Worm (Caenorhabditis elegans) whole organism, L2 larva: ENCODE results near the gene ebp-2.

Experiments used
- C34F6.9 ChIP-seq: fragments of 150-350 bp; optimal IDR thresholded peaks from 2 replicates; lab custom pipeline; 2014; ENCODE audit warnings: missing biosample characterization, missing genetic modification characterization
- F13H6.1 ChIP-seq: sonication (generic microtip); optimal IDR thresholded peaks from 2 replicates; lab custom pipeline; 2016; ENCODE audit warnings: missing genetic modification characterization, missing compliant biosample characterization
- Y55F3AM.14 ChIP-seq: fragments of 200-800 bp; sonication (Bioruptor generic); optimal IDR thresholded peaks from 2 replicates; lab custom pipeline; 2018; ENCODE audit warnings: mild to moderate bottlenecking, missing genetic modification characterization, missing compliant biosample characterization
- alr-1 ChIP-seq: fragments of 150-350 bp; optimal IDR thresholded peaks from 2 replicates; lab custom pipeline; 2014; ENCODE audit warnings: missing biosample characterization, missing genetic modification characterization
- aly-2 ChIP-seq: fragments of 150-350 bp; optimal IDR thresholded peaks from 2 replicates; lab custom pipeline; 2014; ENCODE audit warnings: missing biosample characterization, missing genetic modification characterization
- blmp-1 ChIP-seq: sonication (generic microtip); optimal IDR thresholded peaks from 2 replicates; lab custom pipeline; 2017; ENCODE audit warnings: missing genetic modification characterization, mild to moderate bottlenecking, missing compliant biosample characterization, antibody characterized with exemption, moderate library complexity; ENCODE audit not compliant: insufficient read depth
- ceh-16 ChIP-seq: fragments of 150-350 bp; optimal IDR thresholded peaks from 2 replicates; lab custom pipeline; 2014; ENCODE audit warnings: missing biosample characterization, missing genetic modification characterization
- ceh-82 ChIP-seq: fragments of 150-350 bp; optimal IDR thresholded peaks from 2 replicates; lab custom pipeline; 2014; ENCODE audit warnings: missing biosample characterization, missing genetic modification characterization
- crh-2 ChIP-seq: sonication (generic microtip); optimal IDR thresholded peaks from 2 replicates; lab custom pipeline; 2017; ENCODE audit warnings: missing biosample characterization, missing genetic modification characterization
- egl-27 ChIP-seq: sonication (generic microtip); optimal IDR thresholded peaks from 3 replicates; lab custom pipeline; 2017; ENCODE audit warnings: missing biosample characterization, missing genetic modification reagents, missing genetic modification characterization
- elt-3 ChIP-seq: sonication (generic microtip); optimal IDR thresholded peaks from 2 replicates; lab custom pipeline; 2017; ENCODE audit warnings: missing biosample characterization, missing genetic modification characterization
- fos-1 ChIP-seq: fragments of 150-350 bp; optimal IDR thresholded peaks from 2 replicates; lab custom pipeline; 2014; ENCODE audit warnings: missing biosample characterization, missing genetic modification characterization
- gmeb-1 ChIP-seq: fragments of 150-350 bp; optimal IDR thresholded peaks from 2 replicates; lab custom pipeline; 2014; ENCODE audit warnings: missing biosample characterization, missing genetic modification characterization
- lin-39 ChIP-seq: fragments of 150-350 bp; optimal IDR thresholded peaks from 2 replicates; lab custom pipeline; 2014; ENCODE audit warnings: missing biosample characterization, missing genetic modification reagents, missing genetic modification characterization
- lsy-2 ChIP-seq, 2 experiments: fragments of 150-350 bp in 1 of 2; sonication (generic microtip) in 1 of 2; optimal IDR thresholded peaks; 2 replicates each; lab custom pipeline; 2014 to 2017; ENCODE audit warnings: missing biosample characterization in 2 of 2, missing genetic modification characterization in 2 of 2
- mab-5 ChIP-seq: fragments of 150-350 bp; optimal IDR thresholded peaks from 2 replicates; lab custom pipeline; 2014; ENCODE audit warnings: missing biosample characterization, missing genetic modification characterization
- mdl-1 ChIP-seq, 2 experiments: fragments of 150-350 bp in 1 of 2; sonication (generic microtip) in 1 of 2; optimal IDR thresholded peaks; 2 replicates each; lab custom pipeline; 2017; ENCODE audit warnings: missing biosample characterization in 2 of 2, missing genetic modification characterization in 2 of 2
- nhr-11 ChIP-seq: fragments of 150-350 bp; optimal IDR thresholded peaks from 2 replicates; lab custom pipeline; 2014; ENCODE audit warnings: missing biosample characterization, missing genetic modification characterization
- nhr-12 ChIP-seq: fragments of 150-350 bp; optimal IDR thresholded peaks from 2 replicates; lab custom pipeline; 2014; ENCODE audit warnings: missing biosample characterization, missing genetic modification characterization
- nhr-21 ChIP-seq: fragments of 150-350 bp; optimal IDR thresholded peaks from 2 replicates; lab custom pipeline; 2014; ENCODE audit warnings: missing biosample characterization, missing genetic modification characterization
- nhr-23 ChIP-seq: fragments of 150-350 bp; optimal IDR thresholded peaks from 2 replicates; lab custom pipeline; 2014; ENCODE audit warnings: missing biosample characterization, missing genetic modification reagents, missing genetic modification characterization
- nhr-237 ChIP-seq: fragments of 150-350 bp; optimal IDR thresholded peaks from 2 replicates; lab custom pipeline; 2014; ENCODE audit warnings: missing biosample characterization, missing genetic modification characterization
- nhr-25 ChIP-seq: fragments of 150-350 bp; sonication (generic microtip); optimal IDR thresholded peaks from 3 replicates; lab custom pipeline; 2014; ENCODE audit warnings: missing biosample characterization, missing genetic modification characterization
- peb-1 ChIP-seq: fragments of 150-350 bp; optimal IDR thresholded peaks from 2 replicates; lab custom pipeline; 2014; ENCODE audit warnings: missing biosample characterization, missing genetic modification characterization
- sem-4 ChIP-seq: fragments of 150-350 bp; optimal IDR thresholded peaks from 2 replicates; lab custom pipeline; 2014; ENCODE audit warnings: missing biosample characterization, missing genetic modification reagents, missing genetic modification characterization
- sma-3 ChIP-seq: sonication (generic microtip); optimal IDR thresholded peaks from 2 replicates; lab custom pipeline; 2016; ENCODE audit warnings: missing genetic modification reagents, missing genetic modification characterization, missing compliant biosample characterization
- sma-9 ChIP-seq, 2 experiments: fragments of 150-350 bp in 1 of 2; sonication (generic microtip) in 1 of 2; optimal IDR thresholded peaks; 2 replicates each; lab custom pipeline; 2014 to 2016; ENCODE audit warnings: missing genetic modification characterization in 2 of 2, mild to moderate bottlenecking in 1 of 2, missing biosample characterization in 1 of 2, missing compliant biosample characterization in 1 of 2, missing genetic modification reagents in 1 of 2, moderate library complexity in 1 of 2
- snpc-4 ChIP-seq: fragments of 150-350 bp; optimal IDR thresholded peaks from 2 replicates; lab custom pipeline; 2014; ENCODE audit warnings: missing biosample characterization, missing genetic modification characterization
- unc-39 ChIP-seq: fragments of 150-350 bp; optimal IDR thresholded peaks from 2 replicates; lab custom pipeline; 2014; ENCODE audit warnings: missing biosample characterization, missing genetic modification characterization
- unc-55 ChIP-seq: fragments of 150-350 bp; sonication (generic microtip); optimal IDR thresholded peaks from 3 replicates; lab custom pipeline; 2014; ENCODE audit warnings: missing biosample characterization, missing genetic modification reagents, missing genetic modification characterization
- unc-62 ChIP-seq: fragments of 150-350 bp; optimal IDR thresholded peaks from 2 replicates; lab custom pipeline; 2014; ENCODE audit warnings: missing biosample characterization, missing genetic modification reagents, missing genetic modification characterization
- zag-1 ChIP-seq: fragments of 150-350 bp; optimal IDR thresholded peaks from 2 replicates; lab custom pipeline; 2014; ENCODE audit warnings: missing biosample characterization, missing genetic modification characterization
- ztf-1 ChIP-seq: fragments of 200-800 bp; sonication (Bioruptor generic); conservative IDR thresholded peaks from 2 replicates; pipeline ENCODE4 v1.3.6; 2022; ENCODE audit warnings: missing genetic modification characterization, missing compliant biosample characterization
- ztf-4 ChIP-seq: fragments of 150-350 bp; optimal IDR thresholded peaks from 2 replicates; lab custom pipeline; 2014; ENCODE audit warnings: missing biosample characterization, missing genetic modification characterization

Gene ebp-2

DNA sequence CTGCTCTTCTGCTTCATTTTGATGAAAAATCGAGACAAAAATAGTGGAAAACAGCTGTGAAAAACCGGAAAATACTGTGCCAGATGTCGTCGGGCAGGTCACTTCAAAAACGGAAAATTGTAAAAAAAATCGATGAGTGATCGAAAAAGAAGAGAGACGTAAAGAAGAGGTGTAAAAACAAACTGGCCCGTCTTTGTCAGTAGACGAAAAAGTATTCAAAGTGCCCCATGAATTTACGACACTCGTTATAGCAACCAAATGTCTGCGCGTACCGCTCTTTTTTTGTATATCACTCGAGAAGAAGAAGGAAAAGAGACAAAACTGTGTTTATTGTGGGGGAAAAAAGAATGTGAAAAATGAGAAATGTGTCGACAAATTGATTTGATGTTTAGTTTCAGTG lies 42.7 kb downstream of the ebp-2 start, which contains the start of gene twk-5:
Gene twk-5 (minus strand): TSS at position 101 of the 400 bp plus-strand sequence.
- TF ChIP-seq peb-1 (tag; lab: Kevin White, UChicago) (no peak), blmp-1 (peak; percentile 8)

DNA sequence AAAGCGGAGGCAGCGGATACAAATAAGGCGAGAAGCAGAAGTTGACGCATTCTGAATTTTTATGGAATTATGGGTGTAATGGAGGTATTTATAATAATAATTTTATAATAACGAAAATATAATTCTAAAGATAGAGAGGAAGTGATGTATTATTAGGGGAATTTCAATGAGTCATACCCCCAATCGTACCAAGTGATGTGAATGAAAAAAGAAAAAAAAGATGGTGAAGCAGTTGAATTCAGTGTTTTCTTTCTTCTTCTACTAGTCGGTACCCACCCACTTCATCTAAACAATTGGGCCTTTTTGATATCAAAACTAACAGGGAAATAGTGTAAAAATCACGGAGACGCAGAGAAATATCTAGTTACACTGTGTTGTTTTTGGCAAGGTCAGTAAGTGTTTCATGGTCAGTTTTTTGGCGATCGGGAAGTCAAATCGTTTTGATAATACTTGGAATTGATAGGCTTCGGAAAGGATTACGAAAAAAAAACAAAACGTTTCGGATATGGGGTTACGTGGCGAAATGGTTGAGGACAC lies 44.2 kb downstream of the ebp-2 start, which contains the start of gene ttr-18:
Gene ttr-18 (minus strand): TSS at position 51 of the 537 bp plus-strand sequence.
- no peak for TF ChIP-seq nhr-23
- TF ChIP-seq nhr-25 (tag; lab: Kevin White, UChicago): peak; percentile 19
- no peak for TF ChIP-seq lin-39 (tag; lab: Kevin White, UChicago)
- TF ChIP-seq blmp-1: no peak
- no peak for TF ChIP-seq elt-3 (tag; lab: Kevin White, UChicago)
- peak; percentile 13 for TF ChIP-seq sma-3 (GFP tag; lab: Kevin White, UChicago)
- no peak for TF ChIP-seq lsy-2 (tag; optimal IDR thresholded peaks at IDR 0.05; lab: Kevin White, UChicago)
- TF ChIP-seq unc-39 (tag; lab: Kevin White, UChicago): no peak
- TF ChIP-seq ztf-1 (GFP tag; lab: Robert Waterston, UW): no peak
- no peak for TF ChIP-seq crh-2
- no peak for TF ChIP-seq gmeb-1
- no peak for TF ChIP-seq ztf-4 (tag; lab: Kevin White, UChicago)
- no peak for TF ChIP-seq unc-62 (GFP tag; lab: Kevin White, UChicago)
- TF ChIP-seq ceh-82 (tag; lab: Kevin White, UChicago): no peak
- TF ChIP-seq mab-5 (tag; lab: Kevin White, UChicago): no peak
- no peak for TF ChIP-seq alr-1 (tag; lab: Kevin White, UChicago)
- no peak for TF ChIP-seq Y55F3AM.14 (GFP tag; lab: Kevin White, UChicago)

DNA sequence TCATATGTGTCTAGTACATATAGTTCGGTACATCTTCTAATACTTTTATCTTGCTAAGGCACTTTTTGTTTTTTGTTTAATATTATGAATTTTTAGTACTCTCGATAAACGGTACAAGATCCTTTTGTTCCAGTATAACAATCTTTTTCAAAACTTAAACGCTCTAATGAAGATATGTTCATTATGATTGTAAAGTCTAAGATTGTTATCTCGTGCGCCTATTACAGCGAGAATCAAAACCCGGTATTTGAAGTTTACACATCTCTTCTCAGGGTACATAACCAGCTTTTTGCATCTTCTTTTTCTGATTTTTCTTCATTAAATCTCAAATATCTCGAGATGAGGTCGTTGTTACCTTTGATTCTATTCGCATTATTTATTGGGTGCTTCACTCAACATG lies 45.5 kb downstream of the ebp-2 start, which contains the start of gene B0334.13:
Gene B0334.13 (plus strand): TSS at position 301 of the 400 bp plus-strand sequence.
- no peak for TF ChIP-seq gmeb-1
- TF ChIP-seq ceh-82 (tag; lab: Kevin White, UChicago): no peak
- TF ChIP-seq aly-2 (tag; lab: Kevin White, UChicago): no peak
- TF ChIP-seq fos-1 (tag; lab: Kevin White, UChicago): no peak
- no peak for TF ChIP-seq C34F6.9 (tag; lab: Kevin White, UChicago)
- TF ChIP-seq unc-55 (GFP tag; lab: Kevin White, UChicago): no peak
- TF ChIP-seq mdl-1 (tag; optimal IDR thresholded peaks at IDR 0.05; lab: Kevin White, UChicago): no peak
- TF ChIP-seq nhr-237 (tag; lab: Kevin White, UChicago): no peak

DNA sequence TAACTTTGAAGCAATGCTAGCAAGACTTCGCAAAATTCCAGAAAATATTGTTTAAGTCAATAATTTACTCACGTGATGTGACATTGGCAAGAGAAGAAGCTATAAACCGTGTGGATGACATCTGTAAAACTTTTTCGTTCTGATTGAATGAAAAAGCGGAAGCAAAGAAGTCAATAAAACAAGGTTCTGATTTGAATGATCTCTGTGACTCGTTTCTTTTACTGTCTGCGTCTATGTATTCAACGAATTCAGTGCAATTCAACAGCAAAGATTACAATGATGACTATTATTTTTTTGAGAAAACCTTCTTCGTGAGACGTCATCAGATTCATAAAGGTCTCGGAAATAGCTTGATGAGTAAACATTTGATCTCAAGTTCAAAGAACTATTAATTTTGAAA lies 50.3 kb downstream of the ebp-2 start, which contains the start of gene hacl-1:
Gene hacl-1 (minus strand): TSS at position 121 of the 400 bp plus-strand sequence.
- no peak for TF ChIP-seq blmp-1
- TF ChIP-seq mab-5 (tag; lab: Kevin White, UChicago): no peak
- TF ChIP-seq egl-27 (tag; lab: Kevin White, UChicago): no peak
- no peak for TF ChIP-seq sem-4 (tag; lab: Kevin White, UChicago)
- TF ChIP-seq C34F6.9 (tag; lab: Kevin White, UChicago): peak; percentile 19
- TF ChIP-seq ceh-16 (tag; lab: Kevin White, UChicago): no peak
- TF ChIP-seq nhr-25 (tag; lab: Kevin White, UChicago): peak; percentile 71
- TF ChIP-seq nhr-12 (tag; lab: Kevin White, UChicago): no peak
- peak; percentile 7 for TF ChIP-seq ztf-4 (tag; lab: Kevin White, UChicago)
- no peak for TF ChIP-seq lin-39 (tag; lab: Kevin White, UChicago)
- TF ChIP-seq fos-1 (tag; lab: Kevin White, UChicago): peak; percentile 35
- TF ChIP-seq zag-1 (tag; lab: Kevin White, UChicago): no peak
- TF ChIP-seq ceh-82 (tag; lab: Kevin White, UChicago): no peak
- peak; percentile 68 for TF ChIP-seq nhr-21 (tag; lab: Kevin White, UChicago)
- peak; percentile 0 to 38 for TF ChIP-seq lsy-2 (tag; optimal IDR thresholded peaks at IDR 0.05; lab: Kevin White, UChicago)
- no peak for TF ChIP-seq aly-2 (tag; lab: Kevin White, UChicago)
- TF ChIP-seq unc-39 (tag; lab: Kevin White, UChicago): no peak
- TF ChIP-seq snpc-4 (tag; lab: Kevin White, UChicago): no peak
- no peak for TF ChIP-seq nhr-11 (tag; lab: Kevin White, UChicago)
- TF ChIP-seq F13H6.1 (tag; lab: Kevin White, UChicago): no peak
- TF ChIP-seq Y55F3AM.14 (GFP tag; lab: Kevin White, UChicago): no peak
- TF ChIP-seq crh-2: peak; percentile 63
- peak; percentile 63 for TF ChIP-seq sma-3 (GFP tag; lab: Kevin White, UChicago)
- TF ChIP-seq sma-9 (GFP tag; optimal IDR thresholded peaks at IDR 0.05; lab: Kevin White, UChicago): peak; percentile 12
- no peak for TF ChIP-seq sma-9 (tag; optimal IDR thresholded peaks at IDR 0.05; lab: Kevin White, UChicago)
- TF ChIP-seq, all 48 proteins: peak for 9
